Worm (Caenorhabditis elegans) whole organism, L2 larva: ENCODE data around the gene F57G9.7.

Source experiments
- F13H6.1 ChIP-seq: sonication (generic microtip); optimal IDR thresholded peaks from 2 replicates; lab custom pipeline; 2016; ENCODE audit warnings: missing genetic modification characterization, missing compliant biosample characterization
- R02D3.7 ChIP-seq: fragments of 150-350 bp; optimal IDR thresholded peaks from 2 replicates; lab custom pipeline; 2014; ENCODE audit warnings: missing biosample characterization, missing genetic modification characterization
- Y55F3AM.14 ChIP-seq: fragments of 200-800 bp; sonication (Bioruptor generic); optimal IDR thresholded peaks from 2 replicates; lab custom pipeline; 2018; ENCODE audit warnings: mild to moderate bottlenecking, missing genetic modification characterization, missing compliant biosample characterization
- ZK546.5 ChIP-seq: sonication (generic microtip); optimal IDR thresholded peaks from 2 replicates; lab custom pipeline; 2017; ENCODE audit warnings: missing biosample characterization, missing genetic modification characterization
- aly-2 ChIP-seq: fragments of 150-350 bp; optimal IDR thresholded peaks from 2 replicates; lab custom pipeline; 2014; ENCODE audit warnings: missing biosample characterization, missing genetic modification characterization
- blmp-1 ChIP-seq: sonication (generic microtip); optimal IDR thresholded peaks from 2 replicates; lab custom pipeline; 2017; ENCODE audit warnings: missing genetic modification characterization, mild to moderate bottlenecking, missing compliant biosample characterization, antibody characterized with exemption, moderate library complexity; ENCODE audit not compliant: insufficient read depth
- ceh-82 ChIP-seq: fragments of 150-350 bp; optimal IDR thresholded peaks from 2 replicates; lab custom pipeline; 2014; ENCODE audit warnings: missing biosample characterization, missing genetic modification characterization
- crh-2 ChIP-seq: sonication (generic microtip); optimal IDR thresholded peaks from 2 replicates; lab custom pipeline; 2017; ENCODE audit warnings: missing biosample characterization, missing genetic modification characterization
- dmd-4 ChIP-seq: sonication (generic microtip); optimal IDR thresholded peaks from 2 replicates; lab custom pipeline; 2017; ENCODE audit warnings: missing biosample characterization, missing genetic modification characterization
- egl-27 ChIP-seq: sonication (generic microtip); optimal IDR thresholded peaks from 3 replicates; lab custom pipeline; 2017; ENCODE audit warnings: missing biosample characterization, missing genetic modification reagents, missing genetic modification characterization
- elt-3 ChIP-seq: sonication (generic microtip); optimal IDR thresholded peaks from 2 replicates; lab custom pipeline; 2017; ENCODE audit warnings: missing biosample characterization, missing genetic modification characterization
- fos-1 ChIP-seq: fragments of 150-350 bp; optimal IDR thresholded peaks from 2 replicates; lab custom pipeline; 2014; ENCODE audit warnings: missing biosample characterization, missing genetic modification characterization
- gmeb-1 ChIP-seq: fragments of 150-350 bp; optimal IDR thresholded peaks from 2 replicates; lab custom pipeline; 2014; ENCODE audit warnings: missing biosample characterization, missing genetic modification characterization
- lin-11 ChIP-seq: fragments of 150-350 bp; sonication (generic microtip); optimal IDR thresholded peaks from 2 replicates; lab custom pipeline; 2014; ENCODE audit warnings: missing biosample characterization, missing genetic modification characterization, inconsistent platforms, mixed read lengths
- lin-13 ChIP-seq: fragments of 150-350 bp; optimal IDR thresholded peaks from 2 replicates; lab custom pipeline; 2014; ENCODE audit warnings: missing biosample characterization, missing genetic modification reagents, missing genetic modification characterization
- lin-39 ChIP-seq: fragments of 150-350 bp; optimal IDR thresholded peaks from 2 replicates; lab custom pipeline; 2014; ENCODE audit warnings: missing biosample characterization, missing genetic modification reagents, missing genetic modification characterization
- mab-5 ChIP-seq: fragments of 150-350 bp; optimal IDR thresholded peaks from 2 replicates; lab custom pipeline; 2014; ENCODE audit warnings: missing biosample characterization, missing genetic modification characterization
- mbf-1 ChIP-seq: sonication (generic microtip); optimal IDR thresholded peaks from 2 replicates; lab custom pipeline; 2017; ENCODE audit warnings: missing biosample characterization, missing genetic modification characterization
- mdl-1 ChIP-seq, 2 experiments: fragments of 150-350 bp in 1 of 2; sonication (generic microtip) in 1 of 2; optimal IDR thresholded peaks; 2 replicates each; lab custom pipeline; 2017; ENCODE audit warnings: missing biosample characterization in 2 of 2, missing genetic modification characterization in 2 of 2
- nhr-10 ChIP-seq: sonication (generic microtip); optimal IDR thresholded peaks from 2 replicates; lab custom pipeline; 2017; ENCODE audit warnings: missing biosample characterization, missing genetic modification characterization
- nhr-11 ChIP-seq: fragments of 150-350 bp; optimal IDR thresholded peaks from 2 replicates; lab custom pipeline; 2014; ENCODE audit warnings: missing biosample characterization, missing genetic modification characterization
- nhr-21 ChIP-seq: fragments of 150-350 bp; optimal IDR thresholded peaks from 2 replicates; lab custom pipeline; 2014; ENCODE audit warnings: missing biosample characterization, missing genetic modification characterization
- nhr-237 ChIP-seq: fragments of 150-350 bp; optimal IDR thresholded peaks from 2 replicates; lab custom pipeline; 2014; ENCODE audit warnings: missing biosample characterization, missing genetic modification characterization
- nhr-25 ChIP-seq: fragments of 150-350 bp; sonication (generic microtip); optimal IDR thresholded peaks from 3 replicates; lab custom pipeline; 2014; ENCODE audit warnings: missing biosample characterization, missing genetic modification characterization
- nhr-6 ChIP-seq: fragments of 150-350 bp; optimal IDR thresholded peaks from 2 replicates; lab custom pipeline; 2014; ENCODE audit warnings: missing biosample characterization, missing genetic modification characterization
- peb-1 ChIP-seq: fragments of 150-350 bp; optimal IDR thresholded peaks from 2 replicates; lab custom pipeline; 2014; ENCODE audit warnings: missing biosample characterization, missing genetic modification characterization
- sem-4 ChIP-seq: fragments of 150-350 bp; optimal IDR thresholded peaks from 2 replicates; lab custom pipeline; 2014; ENCODE audit warnings: missing biosample characterization, missing genetic modification reagents, missing genetic modification characterization
- skn-1 ChIP-seq: sonication (generic microtip); optimal IDR thresholded peaks from 2 replicates; lab custom pipeline; 2017; ENCODE audit warnings: missing biosample characterization, missing genetic modification characterization
- sma-3 ChIP-seq: sonication (generic microtip); optimal IDR thresholded peaks from 2 replicates; lab custom pipeline; 2016; ENCODE audit warnings: missing genetic modification reagents, missing genetic modification characterization, missing compliant biosample characterization
- sma-9 ChIP-seq, 2 experiments: fragments of 150-350 bp in 1 of 2; sonication (generic microtip) in 1 of 2; optimal IDR thresholded peaks; 2 replicates each; lab custom pipeline; 2014 to 2016; ENCODE audit warnings: missing genetic modification characterization in 2 of 2, mild to moderate bottlenecking in 1 of 2, missing biosample characterization in 1 of 2, missing compliant biosample characterization in 1 of 2, missing genetic modification reagents in 1 of 2, moderate library complexity in 1 of 2
- snpc-4 ChIP-seq: fragments of 150-350 bp; optimal IDR thresholded peaks from 2 replicates; lab custom pipeline; 2014; ENCODE audit warnings: missing biosample characterization, missing genetic modification characterization
- unc-39 ChIP-seq: fragments of 150-350 bp; optimal IDR thresholded peaks from 2 replicates; lab custom pipeline; 2014; ENCODE audit warnings: missing biosample characterization, missing genetic modification characterization
- unc-55 ChIP-seq: fragments of 150-350 bp; sonication (generic microtip); optimal IDR thresholded peaks from 3 replicates; lab custom pipeline; 2014; ENCODE audit warnings: missing biosample characterization, missing genetic modification reagents, missing genetic modification characterization
- ztf-1 ChIP-seq: fragments of 200-800 bp; sonication (Bioruptor generic); conservative IDR thresholded peaks from 2 replicates; pipeline ENCODE4 v1.3.6; 2022; ENCODE audit warnings: missing genetic modification characterization, missing compliant biosample characterization
- ztf-11 ChIP-seq: sonication (generic microtip); optimal IDR thresholded peaks from 2 replicates; lab custom pipeline; 2017; ENCODE audit warnings: missing biosample characterization, missing genetic modification characterization
- ztf-4 ChIP-seq: fragments of 150-350 bp; optimal IDR thresholded peaks from 2 replicates; lab custom pipeline; 2014; ENCODE audit warnings: missing biosample characterization, missing genetic modification characterization

Gene F57G9.7

DNA sequence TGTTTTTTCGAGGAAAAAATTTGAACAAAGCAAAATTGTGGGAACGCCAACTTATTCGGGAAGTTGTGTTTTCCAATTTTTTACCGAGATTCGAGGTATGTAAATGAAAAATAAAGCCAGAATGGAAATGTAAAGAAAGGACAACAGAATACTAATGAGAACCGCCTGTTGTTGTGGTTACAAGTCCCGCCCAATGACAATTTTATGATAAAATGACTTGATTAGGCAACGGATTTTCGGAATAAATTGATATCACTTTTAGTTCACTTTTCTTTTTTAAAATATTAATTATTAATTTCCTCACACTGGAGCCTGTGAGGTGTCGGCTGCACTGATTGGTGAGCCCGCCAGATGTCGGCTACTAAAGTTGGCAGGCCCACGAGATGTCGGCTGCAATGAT is 34.8 kb upstream of the F57G9.7 start, which contains the start of gene dct-12:
TSS of gene dct-12 (minus strand) at position 101 of the 400 bp plus-strand sequence.
- TF ChIP-seq ztf-1 (GFP tag; lab: Robert Waterston, UW) (no peak), egl-27 (tag; lab: Kevin White, UChicago) (no peak), lin-13 (GFP tag; lab: Kevin White, UChicago) (no peak), aly-2 (no peak), peb-1 (tag; lab: Kevin White, UChicago) (no peak), dmd-4 (tag; lab: Kevin White, UChicago) (no peak), lin-39 (tag; lab: Kevin White, UChicago) (no peak), ZK546.5 (no peak), mab-5 (tag; lab: Kevin White, UChicago) (no peak), R02D3.7 (tag; lab: Kevin White, UChicago) (no peak), sma-9 (GFP tag; optimal IDR thresholded peaks at IDR 0.05; lab: Kevin White, UChicago) (no peak), sma-9 (tag; optimal IDR thresholded peaks at IDR 0.05; lab: Kevin White, UChicago) (no peak), sem-4 (tag; lab: Kevin White, UChicago) (no peak), nhr-11 (tag; lab: Kevin White, UChicago) (no peak), nhr-21 (tag; lab: Kevin White, UChicago) (no peak), ztf-11 (tag; lab: Kevin White, UChicago) (no peak), ceh-82 (tag; lab: Kevin White, UChicago) (no peak), unc-55 (GFP tag; lab: Kevin White, UChicago) (no peak), fos-1 (tag; lab: Kevin White, UChicago) (no peak), unc-39 (tag; lab: Kevin White, UChicago) (no peak), blmp-1 (tag; lab: Kevin White, UChicago) (no peak)

ce11 chrII:12429743-12430142 is 32.2 kb upstream of the F57G9.7 start, which contains the start of gene Y57A10C.8:
Gene Y57A10C.8, minus strand, starts transcription at chrII:12429843.
- TF ChIP-seq lin-11 (tag; lab: Kevin White, UChicago), result no peak
- no peak for TF ChIP-seq F13H6.1 (tag; lab: Kevin White, UChicago)
- TF ChIP-seq mdl-1 (tag; optimal IDR thresholded peaks at IDR 0.05; lab: Kevin White, UChicago), result no peak
- TF ChIP-seq R02D3.7 (tag; lab: Kevin White, UChicago), result no peak
- TF ChIP-seq nhr-21 (tag; lab: Kevin White, UChicago), result no peak
- no peak for TF ChIP-seq nhr-25 (tag; lab: Kevin White, UChicago)
- no peak for TF ChIP-seq ztf-4 (tag; lab: Kevin White, UChicago)
- TF ChIP-seq nhr-11 (tag; lab: Kevin White, UChicago), result no peak
- no peak for TF ChIP-seq lin-13 (GFP tag; lab: Kevin White, UChicago)
- TF ChIP-seq nhr-237, result no peak
- TF ChIP-seq peb-1 (tag; lab: Kevin White, UChicago), result no peak
- TF ChIP-seq crh-2, result no peak
- TF ChIP-seq sma-9 (GFP tag; optimal IDR thresholded peaks at IDR 0.05; lab: Kevin White, UChicago), result no peak
- TF ChIP-seq sma-9 (tag; optimal IDR thresholded peaks at IDR 0.05; lab: Kevin White, UChicago), result no peak
- no peak for TF ChIP-seq sma-3 (GFP tag; lab: Kevin White, UChicago)
- TF ChIP-seq blmp-1 (tag; lab: Kevin White, UChicago), result no peak
- TF ChIP-seq ZK546.5, result no peak
- no peak for TF ChIP-seq gmeb-1 (tag; lab: Kevin White, UChicago)
- TF ChIP-seq nhr-6 (tag; lab: Kevin White, UChicago), result no peak
- TF ChIP-seq elt-3 (tag; lab: Kevin White, UChicago), result no peak
- no peak for TF ChIP-seq skn-1 (tag; lab: Kevin White, UChicago)
- TF ChIP-seq, all 48 proteins: peak for 0

DNA sequence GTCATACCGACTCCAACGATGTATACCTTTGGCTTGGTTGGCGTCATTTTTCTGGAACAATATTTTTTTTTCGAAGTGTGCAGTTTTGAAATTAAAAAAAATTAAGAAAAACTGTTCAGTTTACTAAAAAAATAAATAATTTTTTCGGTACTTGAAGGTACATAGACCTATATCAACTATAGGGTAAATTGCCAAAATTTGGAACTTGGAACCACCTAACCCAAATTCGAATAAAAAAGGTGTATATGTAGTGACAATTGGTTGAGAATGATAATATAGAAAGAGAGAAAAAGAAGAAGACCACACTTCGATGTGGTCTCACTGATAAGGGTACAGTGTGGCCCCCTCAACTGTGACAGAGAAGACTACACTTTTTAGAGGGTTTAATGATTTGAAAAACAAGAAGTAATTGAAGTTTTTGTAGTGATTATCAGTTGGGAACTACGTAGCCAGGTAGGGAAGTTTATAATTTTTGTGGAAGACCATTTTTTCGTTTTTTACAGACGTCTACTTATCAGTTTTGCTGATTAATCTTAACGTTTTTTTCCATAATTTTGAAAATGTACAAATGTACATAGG is 28.2 kb upstream of the F57G9.7 start, which contains the start of gene daf-22:
TSS of gene daf-22 (minus strand) at position 51 of the 579 bp plus-strand sequence.
- TF ChIP-seq sem-4 (tag; lab: Kevin White, UChicago), result no peak
- no peak for TF ChIP-seq ZK546.5
- TF ChIP-seq ceh-82 (tag; lab: Kevin White, UChicago), result no peak
- no peak for TF ChIP-seq aly-2
- TF ChIP-seq snpc-4, result no peak
- peak; percentile 59 for TF ChIP-seq crh-2
- no peak for TF ChIP-seq ztf-1 (GFP tag; lab: Robert Waterston, UW)
- peak; percentile 57 for TF ChIP-seq sma-9 (GFP tag; optimal IDR thresholded peaks at IDR 0.05; lab: Kevin White, UChicago)
- no peak for TF ChIP-seq sma-9 (tag; optimal IDR thresholded peaks at IDR 0.05; lab: Kevin White, UChicago)
- TF ChIP-seq gmeb-1 (tag; lab: Kevin White, UChicago), result peak; percentile 37
- no peak for TF ChIP-seq nhr-10
- peak; percentile 28 for TF ChIP-seq sma-3 (GFP tag; lab: Kevin White, UChicago)
- no peak for TF ChIP-seq skn-1 (tag; lab: Kevin White, UChicago)
- no peak for TF ChIP-seq lin-11 (tag; lab: Kevin White, UChicago)
- no peak for TF ChIP-seq mbf-1
- TF ChIP-seq Y55F3AM.14 (GFP tag; lab: Kevin White, UChicago), result no peak
- no peak for TF ChIP-seq unc-55 (GFP tag; lab: Kevin White, UChicago)
- TF ChIP-seq fos-1 (tag; lab: Kevin White, UChicago), result peak; percentile 65
- no peak for TF ChIP-seq ztf-11 (tag; lab: Kevin White, UChicago)
- no peak for TF ChIP-seq nhr-6 (tag; lab: Kevin White, UChicago)
- no peak for TF ChIP-seq lin-13 (GFP tag; lab: Kevin White, UChicago)
